Worm (Caenorhabditis elegans) whole organism, L4 larva: ENCODE measurements around the gene str-48.
A peak's percentile ranks its signal among the peaks of the same experiment; 100 is the strongest.

ENCODE experiments used
- F37D6.2 ChIP-seq: sonication (generic microtip); optimal IDR thresholded peaks from 2 replicates; lab custom pipeline; 2016; ENCODE audit warnings: mild to moderate bottlenecking, missing genetic modification characterization, missing compliant biosample characterization
- F44E2.7 ChIP-seq: fragments of 200-800 bp; sonication (Bioruptor generic); IDR thresholded peaks from 2 replicates; pipeline ENCODE4 v2.1.2; 2022; ENCODE audit warnings: missing genetic modification characterization, missing compliant biosample characterization
- T26A8.4 ChIP-seq: fragments of 200-800 bp; sonication (Bioruptor generic); IDR thresholded peaks from 2 replicates; pipeline ENCODE4 v1.3.6; 2022; ENCODE audit warnings: missing genetic modification characterization, missing compliant biosample characterization
- aha-1 ChIP-seq: fragments of 150-350 bp; peaks from one replicate; lab custom pipeline; 2014; ENCODE audit warnings: missing biosample characterization, missing genetic modification characterization
- ceh-20 ChIP-seq: fragments of 200-800 bp; sonication (Bioruptor generic); IDR thresholded peaks from 2 replicates; pipeline ENCODE4 v1.3.6; 2022; ENCODE audit warnings: missing genetic modification reagents, missing genetic modification characterization, missing compliant biosample characterization
- cey-2 ChIP-seq: sonication (generic microtip); optimal IDR thresholded peaks from 3 replicates; lab custom pipeline; 2017; ENCODE audit warnings: missing genetic modification characterization, mild to moderate bottlenecking, missing compliant biosample characterization, antibody characterized with exemption, borderline replicate concordance; ENCODE audit not compliant: insufficient read depth
- ctbp-1 ChIP-seq: fragments of 200-800 bp; sonication (Bioruptor generic); IDR thresholded peaks from 2 replicates; pipeline ENCODE4 v1.3.6; 2022; ENCODE audit warnings: missing genetic modification reagents, missing genetic modification characterization, missing compliant biosample characterization
- daf-12 ChIP-seq: fragments of 150-350 bp; optimal IDR thresholded peaks from 2 replicates; lab custom pipeline; 2014; ENCODE audit warnings: missing biosample characterization, missing genetic modification reagents, missing genetic modification characterization
- daf-16 ChIP-seq, 3 experiments: sonication (generic microtip); optimal IDR thresholded peaks; 2 replicates each; lab custom pipeline; 2016 to 2017; ENCODE audit warnings: missing genetic modification characterization in 3 of 3, missing genetic modification reagents in 3 of 3, mild to moderate bottlenecking in 2 of 3, missing compliant biosample characterization in 2 of 3, missing biosample characterization in 1 of 3, moderate library complexity in 1 of 3
- dve-1 ChIP-seq: sonication (generic microtip); optimal IDR thresholded peaks from 2 replicates; lab custom pipeline; 2017; ENCODE audit warnings: antibody characterized with exemption, mild to moderate bottlenecking, missing genetic modification characterization, missing compliant biosample characterization; ENCODE audit not compliant: insufficient read depth
- hif-1 ChIP-seq, 2 experiments: sonication (generic microtip); optimal IDR thresholded peaks; 2 replicates each; lab custom pipeline; 2016 to 2017; ENCODE audit warnings: missing compliant biosample characterization in 2 of 2, missing genetic modification characterization in 2 of 2, missing genetic modification reagents in 2 of 2, missing genotype in 2 of 2, mild to moderate bottlenecking in 1 of 2
- hlh-11 ChIP-seq: fragments of 200-800 bp; sonication (Bioruptor generic); optimal IDR thresholded peaks from 2 replicates; lab custom pipeline; 2018; ENCODE audit warnings: mild to moderate bottlenecking, missing genetic modification characterization, missing compliant biosample characterization
- lim-7 ChIP-seq: fragments of 200-800 bp; sonication (Bioruptor generic); IDR thresholded peaks from 2 replicates; pipeline ENCODE4 v1.3.6; 2022; ENCODE audit warnings: missing genetic modification characterization, missing compliant biosample characterization
- lin-38 ChIP-seq: fragments of 200-800 bp; sonication (Bioruptor generic); IDR thresholded peaks from 2 replicates; pipeline ENCODE4 v1.3.6; 2022; ENCODE audit warnings: missing genetic modification reagents, missing genetic modification characterization, missing compliant biosample characterization
- lin-39 ChIP-seq: fragments of 150-350 bp; optimal IDR thresholded peaks from 2 replicates; lab custom pipeline; 2014; ENCODE audit warnings: missing biosample characterization, missing genetic modification reagents, missing genetic modification characterization
- lir-3 ChIP-seq: sonication (generic microtip); optimal IDR thresholded peaks from 2 replicates; lab custom pipeline; 2016; ENCODE audit warnings: mild to moderate bottlenecking, missing genetic modification characterization, missing compliant biosample characterization
- madf-9 ChIP-seq: fragments of 200-800 bp; sonication (Bioruptor generic); conservative IDR thresholded peaks from 2 replicates; pipeline ENCODE4 v1.3.6; 2022; ENCODE audit warnings: missing genetic modification reagents, missing genetic modification characterization, missing compliant biosample characterization
- mdl-1 ChIP-seq, 2 experiments: fragments of 150-350 bp in 1 of 2; sonication (generic microtip) in 1 of 2; optimal IDR thresholded peaks; 2 replicates each; lab custom pipeline; 2014 to 2017; ENCODE audit warnings: missing biosample characterization in 2 of 2, missing genetic modification characterization in 2 of 2
- mes-2 ChIP-seq: sonication (generic microtip); optimal IDR thresholded peaks from 2 replicates; lab custom pipeline; 2016; ENCODE audit warnings: missing genotype, mild to moderate bottlenecking, missing genetic modification characterization, missing compliant biosample characterization; ENCODE audit not compliant: poor library complexity, severe bottlenecking
- mxl-3 ChIP-seq: fragments of 200-800 bp; sonication (Bioruptor generic); optimal IDR thresholded peaks from 2 replicates; lab custom pipeline; 2018; ENCODE audit warnings: mild to moderate bottlenecking, missing genetic modification characterization, missing compliant biosample characterization
- nhr-11 ChIP-seq: fragments of 150-350 bp; optimal IDR thresholded peaks from 2 replicates; lab custom pipeline; 2014; ENCODE audit warnings: missing biosample characterization, missing genetic modification characterization
- nhr-111 ChIP-seq: fragments of 200-800 bp; sonication (Bioruptor generic); optimal IDR thresholded peaks from 2 replicates; lab custom pipeline; 2018; ENCODE audit warnings: mild to moderate bottlenecking, missing genetic modification characterization, missing compliant biosample characterization
- nhr-28 ChIP-seq: fragments of 150-350 bp; optimal IDR thresholded peaks from 2 replicates; lab custom pipeline; 2014; ENCODE audit warnings: missing biosample characterization, missing genetic modification characterization
- nhr-41 ChIP-seq: fragments of 200-800 bp; sonication (Bioruptor generic); IDR thresholded peaks from 2 replicates; pipeline ENCODE4 v1.3.6; 2022; ENCODE audit warnings: missing genetic modification reagents, missing genetic modification characterization, missing compliant biosample characterization
- nhr-42 ChIP-seq: fragments of 200-800 bp; sonication (Bioruptor generic); IDR thresholded peaks from 2 replicates; pipeline ENCODE4 v1.3.6; 2022; ENCODE audit warnings: missing genetic modification characterization, missing compliant biosample characterization
- nhr-6 ChIP-seq: fragments of 150-350 bp; optimal IDR thresholded peaks from 2 replicates; lab custom pipeline; 2014; ENCODE audit warnings: missing biosample characterization, missing genetic modification characterization
- nhr-76 ChIP-seq: fragments of 150-350 bp; optimal IDR thresholded peaks from 2 replicates; lab custom pipeline; 2014; ENCODE audit warnings: missing biosample characterization, missing genetic modification characterization
- pqm-1 ChIP-seq: sonication (generic microtip); optimal IDR thresholded peaks from 2 replicates; lab custom pipeline; 2017; ENCODE audit warnings: missing biosample characterization, missing genetic modification characterization
- saeg-2 ChIP-seq: fragments of 200-800 bp; sonication (Bioruptor generic); IDR thresholded peaks from 2 replicates; pipeline ENCODE4 v1.3.6; 2022; ENCODE audit warnings: missing genetic modification reagents, missing genetic modification characterization, missing compliant biosample characterization
- set-16 ChIP-seq: fragments of 200-800 bp; sonication (Bioruptor generic); IDR thresholded peaks from 2 replicates; pipeline ENCODE4 v1.3.6; 2022; ENCODE audit warnings: missing genetic modification reagents, missing genetic modification characterization, missing compliant biosample characterization
- snpc-4 ChIP-seq: fragments of 150-350 bp; optimal IDR thresholded peaks from 2 replicates; lab custom pipeline; 2014; ENCODE audit warnings: missing biosample characterization, missing genetic modification characterization
- spr-1 ChIP-seq: sonication (generic microtip); optimal IDR thresholded peaks from 2 replicates; lab custom pipeline; 2016; ENCODE audit warnings: mild to moderate bottlenecking, missing genetic modification characterization, missing compliant biosample characterization
- unc-39 ChIP-seq: sonication (generic microtip); optimal IDR thresholded peaks from 2 replicates; lab custom pipeline; 2017; ENCODE audit warnings: missing biosample characterization, missing genetic modification characterization
- unc-62 ChIP-seq, 3 experiments: fragments of 150-350 bp in 1 of 3; sonication (generic microtip); optimal IDR thresholded peaks in 2 of 3; peaks in 1 of 3; 1 replicate in 1 of 3; 2 replicates in 2 of 3; lab custom pipeline; 2014 to 2017; ENCODE audit warnings: missing biosample characterization in 3 of 3, missing genetic modification characterization in 3 of 3, missing genetic modification reagents in 3 of 3, missing genotype in 1 of 3
- zip-2 ChIP-seq: fragments of 150-350 bp; optimal IDR thresholded peaks from 2 replicates; lab custom pipeline; 2014; ENCODE audit warnings: missing biosample characterization, missing genetic modification characterization

Gene str-48

ce11 chrIV:7094216-7094758, 27.5 kb upstream of the str-48 start, which contains the start of gene deb-1:
Gene deb-1, minus strand, starts transcription at chrIV:7094266.
- TF ChIP-seq pqm-1 (tag; lab: Kevin White, UChicago) (peak; percentile 82), nhr-28 (tag; lab: Kevin White, UChicago) (peak; percentile 5), unc-39 (tag; lab: Kevin White, UChicago) (no peak), hif-1 (tag; optimal IDR thresholded peaks at IDR 0.05; lab: Kevin White, UChicago) (no peak), dve-1 (tag; lab: Kevin White, UChicago) (peak; percentile 26), lin-39 (tag; lab: Kevin White, UChicago) (no peak), F37D6.2 (no peak), daf-16 (GFP tag; optimal IDR thresholded peaks at IDR 0.05; lab: Kevin White, UChicago) (no peak), daf-16 (tag; optimal IDR thresholded peaks at IDR 0.05; lab: Kevin White, UChicago) (peak; percentile 96), mes-2 (tag; lab: Kevin White, UChicago) (no peak), F44E2.7 (GFP tag; lab: Robert Waterston, UW) (no peak), nhr-6 (no peak)
- TF ChIP-seq, all 104 proteins: peak for 4

DNA sequence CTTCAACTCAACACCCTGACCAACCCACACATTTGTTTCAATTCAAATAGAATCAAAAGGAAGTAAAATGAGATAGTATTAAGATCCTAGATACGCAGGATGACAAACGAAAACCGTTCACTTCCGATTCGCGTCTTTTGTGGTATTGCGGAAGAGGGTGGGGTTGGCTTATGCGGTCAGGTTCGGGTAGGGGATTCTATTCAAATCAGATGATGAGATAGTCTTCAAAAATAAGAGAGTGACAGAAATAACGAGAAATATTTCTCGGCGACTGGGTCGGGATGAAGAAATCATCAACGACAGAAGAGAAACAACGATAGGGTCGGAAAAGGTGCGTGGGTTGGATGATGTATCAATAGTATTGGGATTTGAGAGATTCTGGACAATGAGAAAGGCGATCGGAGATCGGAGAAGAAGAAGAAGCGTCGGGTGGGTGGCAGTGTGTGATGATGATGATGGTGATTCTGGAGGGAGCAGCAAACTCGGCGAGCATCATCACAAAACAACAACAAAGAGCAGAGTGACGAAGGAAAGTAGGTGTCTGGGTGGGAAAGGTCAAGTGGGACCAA, 26.3 kb upstream of the str-48 start:
- TF ChIP-seq nhr-11 (tag; lab: Kevin White, UChicago) (peak; percentile 36), nhr-111 (GFP tag; lab: Kevin White, UChicago) (no peak), mxl-3 (GFP tag; lab: Kevin White, UChicago) (peak; percentile 16), aha-1 (peak; percentile 24), set-16 (GFP tag; lab: Robert Waterston, UW) (no peak), unc-62 (GFP tag; optimal IDR thresholded peaks at IDR 0.05 in 1 of 2; lab: Kevin White, UChicago) (peak in 1 of 2 experiments; percentile 67), unc-62 (tag; optimal IDR thresholded peaks at IDR 0.05; lab: Kevin White, UChicago) (no peak), lir-3 (tag; lab: Kevin White, UChicago) (no peak), lim-7 (no peak), nhr-42 (GFP tag; lab: Robert Waterston, UW) (no peak), hlh-11 (tag; lab: Kevin White, UChicago) (peak; percentile 12), nhr-41 (GFP tag; lab: Robert Waterston, UW) (no peak), daf-16 (GFP tag; optimal IDR thresholded peaks at IDR 0.05; lab: Kevin White, UChicago) (peak in 1 of 2 experiments; percentile 49), daf-16 (tag; optimal IDR thresholded peaks at IDR 0.05; lab: Kevin White, UChicago) (no peak), ctbp-1 (GFP tag; lab: Robert Waterston, UW) (no peak)

DNA sequence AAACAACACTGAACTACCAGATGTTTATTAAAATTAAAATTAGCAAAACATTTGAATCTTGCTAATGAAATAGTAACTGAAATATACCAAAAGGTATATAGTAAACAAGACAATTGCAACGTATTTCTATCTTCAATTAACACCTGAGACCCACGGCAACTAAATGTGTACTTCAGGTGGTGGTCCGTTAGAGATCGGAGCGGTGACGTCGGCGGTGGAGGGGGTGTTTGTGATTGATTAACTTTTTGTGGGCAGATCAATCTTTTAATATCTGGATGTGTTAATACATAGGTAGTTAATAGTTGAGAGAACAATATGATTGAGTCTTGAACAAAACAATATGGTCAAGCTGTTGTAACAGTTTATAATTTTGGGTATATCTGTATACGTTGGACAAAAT, 25.7 kb upstream of the str-48 start:
- TF ChIP-seq nhr-76 (tag; lab: Kevin White, UChicago) (no peak), T26A8.4 (GFP tag; lab: Robert Waterston, UW) (no peak), daf-12 (tag; lab: Kevin White, UChicago) (no peak), spr-1 (tag; lab: Kevin White, UChicago) (no peak), ceh-20 (GFP tag; lab: Robert Waterston, UW) (no peak), saeg-2 (no peak), zip-2 (tag; lab: Kevin White, UChicago) (no peak), lin-38 (no peak), mdl-1 (tag; optimal IDR thresholded peaks at IDR 0.05; lab: Kevin White, UChicago) (no peak), cey-2 (tag; lab: Kevin White, UChicago) (no peak), hif-1 (tag; optimal IDR thresholded peaks at IDR 0.05; lab: Kevin White, UChicago) (no peak), snpc-4 (tag; lab: Kevin White, UChicago) (no peak), madf-9 (no peak), nhr-6 (no peak)
